Fruit fly (Drosophila melanogaster): Measurements from ENCODE around the gene CG9132.

DNA sequence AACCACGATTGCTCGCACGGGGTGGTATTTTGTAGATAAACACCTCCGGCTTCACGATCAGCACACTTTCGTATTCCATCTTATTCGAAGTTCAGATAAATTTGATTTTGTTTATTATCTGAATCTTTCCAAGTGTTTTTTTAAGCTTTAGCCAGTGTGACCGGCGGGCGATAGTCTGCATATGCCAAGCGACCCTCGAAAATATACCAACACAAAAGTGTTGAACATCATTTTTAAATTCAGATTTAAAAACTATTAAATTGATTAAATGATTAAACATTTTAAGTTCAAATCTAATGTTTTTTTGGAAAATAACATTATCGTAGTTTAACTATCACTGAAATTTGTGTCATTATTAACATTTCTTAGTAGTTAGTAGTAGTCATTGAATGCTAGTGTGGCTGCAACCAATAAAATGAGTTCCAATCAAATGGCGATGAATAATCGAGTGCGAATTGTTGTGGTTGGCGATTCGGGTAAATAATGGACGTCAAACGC is at the start of gene CG9132, which contains the start of gene CG4789:
- TF ChIP-seq Sp1 (GFP tag; optimal IDR thresholded peaks at IDR 0.05) = no peak
- no peak for TF ChIP-seq dsf (GFP tag; optimal IDR thresholded peaks at IDR 0.05; ENCODE audit: borderline replicate concordance)
